Fruit fly (Drosophila melanogaster) whole organism: ENCODE data around the gene amd.

ENCODE experiments used
- CG8478 ChIP-seq: fragments of >200 bp; optimal IDR thresholded peaks from 2 replicates; lab custom pipeline; 2018; ENCODE audit warnings: inconsistent platforms
- Dll ChIP-seq: fragments of >200 bp; optimal IDR thresholded peaks from 2 replicates; lab custom pipeline; 2017
- EcR ChIP-seq, 2 experiments: fragments of >200 bp; optimal IDR thresholded peaks; 2 replicates each; lab custom pipeline; 2017; ENCODE audit warnings: missing biosample characterization in 2 of 2, missing genetic modification characterization in 2 of 2, missing genetic modification reagents in 2 of 2
- pan ChIP-seq: fragments of >200 bp; optimal IDR thresholded peaks from 2 replicates; lab custom pipeline; 2017
- psq ChIP-seq: fragments of >200 bp; optimal IDR thresholded peaks from 2 replicates; lab custom pipeline; 2017
- usp ChIP-seq: fragments of >200 bp; optimal IDR thresholded peaks from 2 replicates; lab custom pipeline; 2017; ENCODE audit warnings: missing biosample characterization, missing genetic modification characterization, mixed read lengths

DNA sequence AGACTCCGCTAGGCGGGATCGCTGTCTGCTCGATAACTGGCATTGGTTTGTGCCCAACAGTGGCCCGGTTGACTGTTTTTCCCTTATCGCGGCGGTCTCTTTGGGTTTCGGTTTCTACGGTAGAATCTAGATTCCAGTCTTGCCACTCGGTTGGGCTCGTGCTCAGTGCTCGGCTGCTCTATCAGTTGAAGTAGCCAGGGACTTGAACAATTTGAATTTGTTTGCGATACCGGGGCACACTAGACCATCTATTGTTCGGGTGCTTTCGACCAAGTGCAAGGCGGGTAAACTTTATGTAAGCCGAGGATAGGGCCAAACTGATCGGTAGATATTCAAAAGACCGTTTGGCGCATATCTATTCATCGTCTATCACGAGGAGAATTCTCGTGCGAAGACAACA lies 3.7 kb upstream of the amd start:
- TF ChIP-seq psq (lab: Kevin White, UChicago) (no peak), CG8478 (lab: Kevin White, UChicago) (no peak), pan (lab: Kevin White, UChicago) (no peak), usp (GFP tag; lab: Kevin White, UChicago) (no peak), Dll (lab: Kevin White, UChicago) (no peak), EcR (GFP tag; optimal IDR thresholded peaks at IDR 0.05; lab: Kevin White, UChicago) (no peak)
